Fruit fly (Drosophila melanogaster): ENCODE measurements around the gene Ets65A.

Gene Ets65A

dm6 chr3L:6074975-6075692 lies 22.3 kb upstream of the Ets65A start, which contains the start of the genes CG13295 and CG6610:
CG13295 (minus strand) TSS chr3L:6075245.
CG6610 (plus strand) TSS chr3L:6075536.
- TF ChIP-seq CG14711 (tag; optimal IDR thresholded peaks at IDR 0.05) (peak; percentile 23), bab1 (GFP tag; optimal IDR thresholded peaks at IDR 0.05) (peak; percentile 54), tj (GFP tag; optimal IDR thresholded peaks at IDR 0.05) (no peak), cnc (optimal IDR thresholded peaks at IDR 0.05) (no peak), Clk (GFP tag; optimal IDR thresholded peaks at IDR 0.05) (peak; percentile 40), Hr96 (GFP tag; optimal IDR thresholded peaks at IDR 0.05) (peak; percentile 71), Mnt (GFP tag; optimal IDR thresholded peaks at IDR 0.05) (peak; percentile 46), CG1620 (GFP tag; optimal IDR thresholded peaks at IDR 0.05) (peak; percentile 63), cic (GFP tag; optimal IDR thresholded peaks at IDR 0.05) (peak; percentile 1), CG7045 (GFP tag; optimal IDR thresholded peaks at IDR 0.05) (peak; percentile 46), CG11617 (GFP tag; optimal IDR thresholded peaks at IDR 0.05) (peak; percentile 32), kay (GFP tag; ENCODE audit: borderline replicate concordance) (no peak), Crg-1 (GFP tag; optimal IDR thresholded peaks at IDR 0.05) (peak; percentile 52), toe (GFP tag; optimal IDR thresholded peaks at IDR 0.05) (peak; percentile 73), CG12768 (GFP tag; optimal IDR thresholded peaks at IDR 0.05) (peak; percentile 24), pad (GFP tag; optimal IDR thresholded peaks at IDR 0.05) (peak; percentile 25), CG5204 (GFP tag; optimal IDR thresholded peaks at IDR 0.05) (peak; percentile 49), ovo (GFP tag; optimal IDR thresholded peaks at IDR 0.05) (no peak), CG7101 (tag; optimal IDR thresholded peaks at IDR 0.05) (peak; percentile 56), CG33017 (tag; optimal IDR thresholded peaks at IDR 0.05) (peak; percentile 10)

dm6 chr3L:6076429-6076828 lies 21.0 kb upstream of the Ets65A start, which contains the start of gene ssp6:
ssp6 (plus strand) TSS chr3L:6076722.
- no peak for TF ChIP-seq CG7045 (GFP tag; optimal IDR thresholded peaks at IDR 0.05)
- TF ChIP-seq Crg-1 (GFP tag; optimal IDR thresholded peaks at IDR 0.05) = no peak
- TF ChIP-seq cnc (optimal IDR thresholded peaks at IDR 0.05) = no peak
- TF ChIP-seq CG5204 (GFP tag; optimal IDR thresholded peaks at IDR 0.05) = no peak
- TF ChIP-seq cic (GFP tag; optimal IDR thresholded peaks at IDR 0.05) = no peak
- TF ChIP-seq CG33017 (tag; optimal IDR thresholded peaks at IDR 0.05) = no peak
- no peak for TF ChIP-seq CG12768 (GFP tag; optimal IDR thresholded peaks at IDR 0.05)
- no peak for TF ChIP-seq toe (GFP tag; optimal IDR thresholded peaks at IDR 0.05)
- no peak for TF ChIP-seq tj (GFP tag; optimal IDR thresholded peaks at IDR 0.05)
- no peak for TF ChIP-seq Clk (GFP tag; optimal IDR thresholded peaks at IDR 0.05)
- no peak for TF ChIP-seq CG7101 (tag; optimal IDR thresholded peaks at IDR 0.05)
- no peak for TF ChIP-seq ovo (GFP tag; optimal IDR thresholded peaks at IDR 0.05)
- no peak for TF ChIP-seq CG1620 (GFP tag; optimal IDR thresholded peaks at IDR 0.05)
- TF ChIP-seq bab1 (GFP tag; optimal IDR thresholded peaks at IDR 0.05) = no peak
- TF ChIP-seq pad (GFP tag; optimal IDR thresholded peaks at IDR 0.05) = no peak
- no peak for TF ChIP-seq Hr96 (GFP tag; optimal IDR thresholded peaks at IDR 0.05)

- no peak for TF ChIP-seq CG12768 (GFP tag; optimal IDR thresholded peaks at IDR 0.05)
- TF ChIP-seq cic (GFP tag; optimal IDR thresholded peaks at IDR 0.05) = no peak
- TF ChIP-seq Crg-1 (GFP tag; optimal IDR thresholded peaks at IDR 0.05) = no peak
- no peak for TF ChIP-seq ovo (GFP tag; optimal IDR thresholded peaks at IDR 0.05)
- TF ChIP-seq Clk (GFP tag; optimal IDR thresholded peaks at IDR 0.05) = no peak
- TF ChIP-seq CG11617 (GFP tag; optimal IDR thresholded peaks at IDR 0.05) = no peak
- TF ChIP-seq pad (GFP tag; optimal IDR thresholded peaks at IDR 0.05) = no peak
- no peak for TF ChIP-seq CG7101 (tag; optimal IDR thresholded peaks at IDR 0.05)
- no peak for TF ChIP-seq Mnt (GFP tag; optimal IDR thresholded peaks at IDR 0.05)
- TF ChIP-seq CG33017 (tag; optimal IDR thresholded peaks at IDR 0.05) = no peak
- no peak for TF ChIP-seq toe (GFP tag; optimal IDR thresholded peaks at IDR 0.05)
- no peak for TF ChIP-seq CG7045 (GFP tag; optimal IDR thresholded peaks at IDR 0.05)
- no peak for TF ChIP-seq CG1620 (GFP tag; optimal IDR thresholded peaks at IDR 0.05)
- no peak for TF ChIP-seq CG14711 (tag; optimal IDR thresholded peaks at IDR 0.05)
- no peak for TF ChIP-seq bab1 (GFP tag; optimal IDR thresholded peaks at IDR 0.05)
- TF ChIP-seq kay (GFP tag; ENCODE audit: borderline replicate concordance) = no peak
- TF ChIP-seq cnc (optimal IDR thresholded peaks at IDR 0.05) = no peak
Measured at dm6 chr3L:6082561-6082960, 14.9 kb upstream of the Ets65A start, which contains the start of gene CG13293. CG13293 (plus strand) TSS chr3L:6082883.

dm6 chr3L:6084446-6084845 lies 13.0 kb upstream of the Ets65A start:
- TF ChIP-seq CG5204 (GFP tag; optimal IDR thresholded peaks at IDR 0.05) = peak; percentile 19
- no peak for TF ChIP-seq Clk (GFP tag; optimal IDR thresholded peaks at IDR 0.05)

dm6 chr3L:6085157-6085556 lies 12.3 kb upstream of the Ets65A start:
- TF ChIP-seq CG12768 (GFP tag; optimal IDR thresholded peaks at IDR 0.05) = no peak
- no peak for TF ChIP-seq cic (GFP tag; optimal IDR thresholded peaks at IDR 0.05)
- TF ChIP-seq kay (GFP tag; ENCODE audit: borderline replicate concordance) = no peak
- TF ChIP-seq toe (GFP tag; optimal IDR thresholded peaks at IDR 0.05) = no peak
- no peak for TF ChIP-seq CG1620 (GFP tag; optimal IDR thresholded peaks at IDR 0.05)
- TF ChIP-seq CG5204 (GFP tag; optimal IDR thresholded peaks at IDR 0.05) = no peak
- TF ChIP-seq bab1 (GFP tag; optimal IDR thresholded peaks at IDR 0.05) = no peak
- TF ChIP-seq Clk (GFP tag; optimal IDR thresholded peaks at IDR 0.05) = no peak
- TF ChIP-seq CG11617 (GFP tag; optimal IDR thresholded peaks at IDR 0.05) = no peak

- TF ChIP-seq CG33017 (tag; optimal IDR thresholded peaks at IDR 0.05) (no peak), ovo (GFP tag; optimal IDR thresholded peaks at IDR 0.05) (no peak)
Measured at dm6 chr3L:6085988-6086387, 11.4 kb upstream of the Ets65A start.

All from whole organism, adult.